Worm (Caenorhabditis elegans): Measurements from ENCODE around the gene T01B4.3.

ce11 chrX:16328328-16328727 lies 10.8 kb upstream of the T01B4.3 start, which contains the start of gene C11G6.2:
- TF ChIP-seq nhr-11 (tag; optimal IDR thresholded peaks at IDR 0.05) (no peak), lsy-2 (tag; optimal IDR thresholded peaks at IDR 0.05) (no peak), lin-13 (GFP tag; optimal IDR thresholded peaks at IDR 0.05) (no peak), fos-1 (tag; optimal IDR thresholded peaks at IDR 0.05) (no peak), nhr-76 (tag; optimal IDR thresholded peaks at IDR 0.05) (no peak), nhr-237 (tag; optimal IDR thresholded peaks at IDR 0.05) (no peak), egl-27 (tag; optimal IDR thresholded peaks at IDR 0.05) (no peak), blmp-1 (tag; optimal IDR thresholded peaks at IDR 0.05) (no peak), ztf-4 (tag; optimal IDR thresholded peaks at IDR 0.05) (no peak), lin-14 (GFP tag; optimal IDR thresholded peaks at IDR 0.05) (no peak), nhr-90 (tag; optimal IDR thresholded peaks at IDR 0.05; ENCODE audit: poor library complexity) (no peak)

All from whole organism, L1 larva.